Fruit fly (Drosophila melanogaster) whole organism, prepupa: Measurements from ENCODE around the gene kuz.
A peak's percentile ranks its signal among the peaks of the same experiment; 100 is the strongest.

Experiments used
- Blimp-1 ChIP-seq: fragments of 200-800 bp; sonication (Bioruptor generic); optimal IDR thresholded peaks from 3 replicates; lab custom pipeline; 2017; ENCODE audit warnings: missing biosample characterization, missing genetic modification characterization, mild to moderate bottlenecking, moderate library complexity, missing genetic modification reagents
- CG11762 ChIP-seq: fragments of 200-800 bp; sonication (Bioruptor generic); optimal IDR thresholded peaks from 3 replicates; lab custom pipeline; 2016; ENCODE audit warnings: missing biosample characterization, missing genetic modification characterization; ENCODE audit not compliant: insufficient read depth
- CG11902 ChIP-seq: fragments of 200-800 bp; sonication (Bioruptor generic); optimal IDR thresholded peaks from 3 replicates; lab custom pipeline; 2016; ENCODE audit warnings: missing biosample characterization, missing genetic modification characterization
- CG1621 ChIP-seq: fragments of 200-800 bp; sonication (Bioruptor generic); optimal IDR thresholded peaks from 3 replicates; lab custom pipeline; 2018; ENCODE audit warnings: missing biosample characterization, mild to moderate bottlenecking, missing genetic modification characterization
- CG16779 ChIP-seq: fragments of 200-800 bp; sonication (Bioruptor generic); optimal IDR thresholded peaks from 3 replicates; lab custom pipeline; 2017; ENCODE audit warnings: missing biosample characterization, mild to moderate bottlenecking, missing genetic modification characterization
- CG3032 ChIP-seq: fragments of 200-800 bp; optimal IDR thresholded peaks from 2 replicates; lab custom pipeline; 2019; ENCODE audit warnings: missing biosample characterization, mild to moderate bottlenecking, missing genetic modification characterization, moderate library complexity
- CG32006 ChIP-seq: fragments of 200-800 bp; sonication (Bioruptor generic); optimal IDR thresholded peaks from 3 replicates; lab custom pipeline; 2017; ENCODE audit warnings: missing biosample characterization, mild to moderate bottlenecking, missing genetic modification characterization
- CG34406 ChIP-seq: fragments of 200-800 bp; sonication (Bioruptor generic); optimal IDR thresholded peaks from 3 replicates; lab custom pipeline; 2016; ENCODE audit warnings: missing biosample characterization, missing genetic modification characterization
- CG3919 ChIP-seq: fragments of 200-800 bp; sonication (Bioruptor generic); optimal IDR thresholded peaks from 3 replicates; lab custom pipeline; 2016; ENCODE audit warnings: missing biosample characterization, missing genetic modification characterization
- CG4318 ChIP-seq: fragments of 200-800 bp; sonication (Bioruptor generic); optimal IDR thresholded peaks from 3 replicates; lab custom pipeline; 2017; ENCODE audit warnings: missing biosample characterization, mild to moderate bottlenecking, missing genetic modification characterization
- CG6163 ChIP-seq: fragments of 200-800 bp; sonication (Bioruptor generic); IDR thresholded peaks from 3 replicates; pipeline ENCODE4 v1.3.6; 2022; ENCODE audit warnings: missing biosample characterization, missing genetic modification characterization
- CG6276 ChIP-seq: fragments of 200-800 bp; sonication (Bioruptor generic); optimal IDR thresholded peaks from 2 replicates; lab custom pipeline; 2017; ENCODE audit warnings: missing biosample characterization, mild to moderate bottlenecking, missing genetic modification characterization
- CG6792 ChIP-seq: fragments of 200-800 bp; sonication (Bioruptor generic); optimal IDR thresholded peaks from 3 replicates; lab custom pipeline; 2016; ENCODE audit warnings: missing biosample characterization, missing genetic modification characterization
- CG6808 ChIP-seq: fragments of 200-800 bp; sonication (Bioruptor generic); optimal IDR thresholded peaks from 3 replicates; lab custom pipeline; 2017; ENCODE audit warnings: missing biosample characterization, missing genetic modification characterization, mild to moderate bottlenecking, moderate library complexity, missing genetic modification reagents
- CG6854 ChIP-seq: fragments of 200-800 bp; sonication (Bioruptor generic); optimal IDR thresholded peaks from 2 replicates; lab custom pipeline; 2017; ENCODE audit warnings: missing biosample characterization, mild to moderate bottlenecking, missing genetic modification characterization
- CG7368 ChIP-seq: fragments of 200-800 bp; sonication (Bioruptor generic); optimal IDR thresholded peaks from 3 replicates; lab custom pipeline; 2016; ENCODE audit warnings: missing biosample characterization, missing genetic modification characterization
- CG8319 ChIP-seq: fragments of 200-800 bp; sonication (Bioruptor generic); optimal IDR thresholded peaks from 3 replicates; lab custom pipeline; 2016; ENCODE audit warnings: missing biosample characterization, missing genetic modification characterization
- CG8632 ChIP-seq: fragments of 200-800 bp; sonication (Bioruptor generic); optimal IDR thresholded peaks from 3 replicates; lab custom pipeline; 2016; ENCODE audit warnings: missing biosample characterization, missing genetic modification characterization
- CG9139 ChIP-seq: fragments of 200-800 bp; sonication (Bioruptor generic); optimal IDR thresholded peaks from 3 replicates; lab custom pipeline; 2017; ENCODE audit warnings: missing biosample characterization, mild to moderate bottlenecking, missing genetic modification characterization
- Eip75B ChIP-seq: fragments of 200-800 bp; sonication (Bioruptor generic); optimal IDR thresholded peaks from 3 replicates; lab custom pipeline; 2016; ENCODE audit warnings: missing biosample characterization, missing genetic modification characterization
- Ets96B ChIP-seq: fragments of 200-800 bp; optimal IDR thresholded peaks from 2 replicates; lab custom pipeline; 2019; ENCODE audit warnings: missing biosample characterization, mild to moderate bottlenecking, missing genetic modification characterization, moderate library complexity
- Gug ChIP-seq: fragments of 200-800 bp; sonication (Bioruptor generic); IDR thresholded peaks from 2 replicates; pipeline ENCODE4 v1.3.6; 2022; ENCODE audit warnings: missing biosample characterization, missing genetic modification characterization
- Hr39 ChIP-seq: fragments of 200-800 bp; sonication (Bioruptor generic); optimal IDR thresholded peaks from 2 replicates; lab custom pipeline; 2016; ENCODE audit warnings: missing biosample characterization, missing genetic modification characterization
- Hr4 ChIP-seq: fragments of 200-800 bp; sonication (Bioruptor generic); optimal IDR thresholded peaks from 3 replicates; lab custom pipeline; 2016; ENCODE audit warnings: missing biosample characterization, missing genetic modification characterization
- Lpt ChIP-seq: fragments of 200-800 bp; sonication (Bioruptor generic); optimal IDR thresholded peaks from 3 replicates; lab custom pipeline; 2016; ENCODE audit warnings: missing biosample characterization, missing genetic modification characterization
- Met ChIP-seq: fragments of 200-800 bp; sonication (Bioruptor generic); optimal IDR thresholded peaks from 3 replicates; lab custom pipeline; 2016; ENCODE audit warnings: missing biosample characterization, missing genetic modification characterization
- OdsH ChIP-seq: fragments of 200-800 bp; sonication (Bioruptor generic); optimal IDR thresholded peaks from 3 replicates; lab custom pipeline; 2016; ENCODE audit warnings: missing biosample characterization, missing genetic modification characterization
- Smox ChIP-seq: fragments of 200-800 bp; sonication (Bioruptor generic); optimal IDR thresholded peaks from 3 replicates; lab custom pipeline; 2016; ENCODE audit warnings: missing biosample characterization, missing genetic modification characterization
- Sox102F ChIP-seq: fragments of 200-800 bp; sonication (Bioruptor generic); optimal IDR thresholded peaks from 2 replicates; lab custom pipeline; 2016; ENCODE audit warnings: missing biosample characterization, mild to moderate bottlenecking, missing genetic modification characterization
- Sox14 ChIP-seq: fragments of 200-800 bp; sonication (Bioruptor generic); optimal IDR thresholded peaks from 3 replicates; lab custom pipeline; 2016; ENCODE audit warnings: missing biosample characterization, missing genetic modification characterization
- Sox15 ChIP-seq: fragments of 200-800 bp; sonication (Bioruptor generic); optimal IDR thresholded peaks from 3 replicates; lab custom pipeline; 2016; ENCODE audit warnings: missing biosample characterization, missing genetic modification characterization
- achi ChIP-seq: fragments of 200-800 bp; sonication (Bioruptor generic); optimal IDR thresholded peaks from 3 replicates; lab custom pipeline; 2016; ENCODE audit warnings: missing biosample characterization, missing genetic modification characterization
- cyc ChIP-seq: fragments of 200-800 bp; sonication (Bioruptor generic); optimal IDR thresholded peaks from 3 replicates; lab custom pipeline; 2016; ENCODE audit warnings: missing biosample characterization, missing genetic modification characterization
- eg ChIP-seq: fragments of 200-800 bp; sonication (Bioruptor generic); IDR thresholded peaks from 3 replicates; pipeline ENCODE4 v1.3.6; 2022; ENCODE audit warnings: missing biosample characterization, missing genetic modification characterization
- esn ChIP-seq: fragments of 200-800 bp; sonication (Bioruptor generic); optimal IDR thresholded peaks from 2 replicates; lab custom pipeline; 2016; ENCODE audit warnings: missing biosample characterization, mild to moderate bottlenecking, missing genetic modification characterization, moderate library complexity
- fd59A ChIP-seq: fragments of 200-800 bp; sonication (Bioruptor generic); optimal IDR thresholded peaks from 2 replicates; lab custom pipeline; 2017; ENCODE audit warnings: missing biosample characterization, mild to moderate bottlenecking, missing genetic modification characterization, missing genetic modification reagents
- fd85E ChIP-seq: fragments of 200-800 bp; sonication (Bioruptor generic); optimal IDR thresholded peaks from 3 replicates; lab custom pipeline; 2016; ENCODE audit warnings: missing biosample characterization, missing genetic modification characterization
- fkh ChIP-seq: fragments of 200-800 bp; sonication (Bioruptor generic); optimal IDR thresholded peaks from 3 replicates; lab custom pipeline; 2017; ENCODE audit warnings: missing biosample characterization, mild to moderate bottlenecking, missing genetic modification characterization, moderate library complexity
- net ChIP-seq: fragments of 200-800 bp; sonication (Bioruptor generic); optimal IDR thresholded peaks from 3 replicates; lab custom pipeline; 2016; ENCODE audit warnings: missing biosample characterization, missing genetic modification characterization
- ss ChIP-seq, 2 experiments: fragments of 200-800 bp; sonication (Bioruptor generic); optimal IDR thresholded peaks; 2 replicates in 1 of 2; 3 replicates in 1 of 2; lab custom pipeline; 2017 to 2018; ENCODE audit warnings: mild to moderate bottlenecking in 2 of 2, missing biosample characterization in 2 of 2, missing genetic modification characterization in 2 of 2, moderate library complexity in 1 of 2
- svp ChIP-seq: fragments of 200-800 bp; sonication (Bioruptor generic); peaks from one replicate; lab custom pipeline; 2016; ENCODE audit warnings: missing biosample characterization, missing genetic modification characterization
- topi ChIP-seq: fragments of 200-800 bp; sonication (Bioruptor generic); optimal IDR thresholded peaks from 3 replicates; lab custom pipeline; 2016; ENCODE audit warnings: missing biosample characterization, missing genetic modification characterization

Gene kuz

DNA sequence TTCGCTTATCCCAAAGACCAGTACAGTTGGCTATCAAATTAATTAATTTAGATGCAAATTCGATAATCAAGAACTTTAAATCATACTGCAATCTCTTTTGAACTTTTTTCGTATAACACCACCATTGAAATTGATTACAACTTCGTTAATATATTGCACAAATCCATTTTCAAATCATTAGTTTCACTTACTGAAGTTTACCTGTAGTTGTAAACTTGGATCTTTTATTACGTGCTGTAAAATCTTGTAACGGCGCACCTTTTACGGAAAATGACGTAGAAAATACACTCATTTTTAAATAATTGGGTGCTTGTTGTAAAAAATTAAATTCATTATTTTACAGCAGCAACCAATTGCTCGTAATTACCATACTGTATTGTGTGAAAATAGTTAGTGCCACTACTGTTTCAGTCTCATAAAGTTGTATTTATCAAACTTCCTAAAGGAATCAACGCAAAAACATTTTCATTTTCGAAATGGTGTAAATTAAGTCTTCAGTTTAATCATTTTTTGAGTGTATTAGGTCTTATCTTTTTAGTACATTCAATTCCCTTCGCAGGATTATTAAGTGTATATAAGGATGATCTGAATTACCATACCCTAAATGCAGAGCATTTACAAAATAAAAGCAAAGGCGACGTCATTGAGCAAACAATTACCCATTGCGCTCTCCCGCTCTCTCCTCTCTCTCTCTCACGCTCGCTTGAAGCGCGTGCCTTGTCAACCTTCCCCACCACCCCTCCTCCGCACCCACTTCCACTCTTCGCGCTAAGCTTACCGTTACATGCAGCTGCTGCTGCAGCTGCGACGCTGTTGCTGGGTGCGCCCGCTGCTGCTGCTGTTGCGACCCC lies 37.5 kb upstream of the kuz start (continued):
- no peak for TF ChIP-seq Sox14 (GFP tag; lab: Kevin White, UChicago)
- TF ChIP-seq CG34406 (GFP tag; lab: Kevin White, UChicago): peak; percentile 2
- TF ChIP-seq CG6854 (GFP tag; lab: Kevin White, UChicago): no peak
- no peak for TF ChIP-seq CG11762 (GFP tag; lab: Kevin White, UChicago)
- TF ChIP-seq CG9139: no peak
- peak; percentile 58 for TF ChIP-seq eg
- peak; percentile 25 for TF ChIP-seq fkh (GFP tag; lab: Kevin White, UChicago)
- peak; percentile 68 for TF ChIP-seq Hr4
- peak; percentile 7 for TF ChIP-seq CG7368
- peak; percentile 44 for TF ChIP-seq OdsH (GFP tag; lab: Kevin White, UChicago)

dm6 chr2L:13513033-13513330 lies 37.0 kb upstream of the kuz start:
- TF ChIP-seq Met (GFP tag; lab: Kevin White, UChicago) (no peak), Blimp-1 (GFP tag; lab: Kevin White, UChicago) (no peak), CG7368 (no peak), Sox15 (GFP tag; lab: Kevin White, UChicago) (no peak), CG6808 (GFP tag; lab: Kevin White, UChicago) (no peak), CG11762 (GFP tag; lab: Kevin White, UChicago) (no peak), CG3032 (tag; lab: Kevin White, UChicago) (no peak), CG32006 (no peak), ss (GFP tag; optimal IDR thresholded peaks at IDR 0.05; lab: Kevin White, UChicago) (no peak), Sox14 (GFP tag; lab: Kevin White, UChicago) (no peak), CG4318 (no peak), CG6792 (GFP tag; lab: Kevin White, UChicago) (no peak), Smox (no peak)

- peak; percentile 84 for TF ChIP-seq CG32006
- peak; percentile 78 for TF ChIP-seq Hr39 (GFP tag; lab: Kevin White, UChicago)
- TF ChIP-seq CG9139: peak; percentile 55
- TF ChIP-seq CG3032 (tag; lab: Kevin White, UChicago): peak; percentile 46
- peak; percentile 61 for TF ChIP-seq Sox102F (GFP tag; lab: Kevin White, UChicago)
- TF ChIP-seq Gug (GFP tag; lab: Robert Waterston, UW): peak; percentile 39; the same call in 1 of the 2 replicates
- TF ChIP-seq Eip75B: peak; percentile 67
- TF ChIP-seq CG11902 (GFP tag; lab: Kevin White, UChicago): peak; percentile 56
- peak; percentile 62 for TF ChIP-seq CG8632 (GFP tag; lab: Kevin White, UChicago)
- peak; percentile 51 for TF ChIP-seq CG7368
- TF ChIP-seq cyc (GFP tag; lab: Kevin White, UChicago): peak; percentile 71
- TF ChIP-seq Smox: peak; percentile 69
- TF ChIP-seq CG6792 (GFP tag; lab: Kevin White, UChicago): peak; percentile 60
- TF ChIP-seq CG8319 (GFP tag; lab: Kevin White, UChicago): peak; percentile 11
- peak; percentile 86 for TF ChIP-seq esn (GFP tag; lab: Kevin White, UChicago)
- peak; percentile 89 for TF ChIP-seq svp (GFP tag; lab: Kevin White, UChicago)
- peak; percentile 27 for TF ChIP-seq fd85E (GFP tag; lab: Kevin White, UChicago)
- TF ChIP-seq ss (GFP tag; optimal IDR thresholded peaks at IDR 0.05; lab: Kevin White, UChicago): peak; percentile 14 to 27
- peak; percentile 61 for TF ChIP-seq CG34406 (GFP tag; lab: Kevin White, UChicago)
- peak; percentile 58 for TF ChIP-seq net (GFP tag; lab: Kevin White, UChicago)
- no peak for TF ChIP-seq CG6808 (GFP tag; lab: Kevin White, UChicago)
- peak; percentile 74 for TF ChIP-seq OdsH (GFP tag; lab: Kevin White, UChicago)
- peak; percentile 43 for TF ChIP-seq achi (GFP tag; lab: Kevin White, UChicago)
- TF ChIP-seq fd59A (GFP tag; lab: Kevin White, UChicago): peak; percentile 57
- peak; percentile 50 for TF ChIP-seq CG6276 (GFP tag; lab: Kevin White, UChicago)
- TF ChIP-seq CG3919 (GFP tag; lab: Kevin White, UChicago): peak; percentile 68
- peak; percentile 75 for TF ChIP-seq eg
- peak; percentile 83 for TF ChIP-seq CG6163 (GFP tag; lab: Robert Waterston, UW)
- peak; percentile 69 for TF ChIP-seq Hr4
- no peak for TF ChIP-seq CG16779 (tag; lab: Kevin White, UChicago)
- peak; percentile 63 for TF ChIP-seq Sox15 (GFP tag; lab: Kevin White, UChicago)
- peak; percentile 78 for TF ChIP-seq topi (GFP tag; lab: Kevin White, UChicago)
- no peak for TF ChIP-seq Lpt (GFP tag; lab: Kevin White, UChicago)
- peak; percentile 34 for TF ChIP-seq CG1621
- peak; percentile 28 for TF ChIP-seq Ets96B (tag; lab: Kevin White, UChicago)
Observed at dm6 chr2L:13513331-13514261, 36.3 kb upstream of the kuz start.
